Worm (Caenorhabditis elegans) whole organism, L1 larva: ENCODE results near the gene nlp-34.

ENCODE experiments used
- C16A3.4 ChIP-seq: fragments of 150-350 bp; optimal IDR thresholded peaks from 2 replicates; lab custom pipeline; 2014; ENCODE audit warnings: missing biosample characterization, missing genetic modification characterization
- C34B4.2 ChIP-seq: sonication (generic microtip); optimal IDR thresholded peaks from 2 replicates; lab custom pipeline; 2017; ENCODE audit warnings: mild to moderate bottlenecking, missing genetic modification characterization, missing compliant biosample characterization
- Y116A8C.19 ChIP-seq: sonication (generic microtip); optimal IDR thresholded peaks from 2 replicates; lab custom pipeline; 2016; ENCODE audit warnings: missing compliant biosample characterization, missing genetic modification characterization, borderline replicate concordance
- alr-1 ChIP-seq: fragments of 200-800 bp; sonication (Bioruptor generic); optimal IDR thresholded peaks from 2 replicates; lab custom pipeline; 2018; ENCODE audit warnings: borderline replicate concordance, mild to moderate bottlenecking, missing genetic modification characterization, missing compliant biosample characterization
- blmp-1 ChIP-seq: fragments of 150-350 bp; optimal IDR thresholded peaks from 2 replicates; lab custom pipeline; 2014; ENCODE audit warnings: missing biosample characterization, missing genetic modification characterization
- ceh-90 ChIP-seq: sonication (generic microtip); optimal IDR thresholded peaks from 2 replicates; lab custom pipeline; 2016; ENCODE audit warnings: missing genetic modification characterization, missing compliant biosample characterization
- ces-1 ChIP-seq: fragments of 150-350 bp; optimal IDR thresholded peaks from 2 replicates; lab custom pipeline; 2014; ENCODE audit warnings: missing biosample characterization, missing genetic modification reagents, missing genetic modification characterization
- dsc-1 ChIP-seq: sonication (generic microtip); optimal IDR thresholded peaks from 2 replicates; lab custom pipeline; 2016; ENCODE audit warnings: mild to moderate bottlenecking, missing genetic modification characterization, missing compliant biosample characterization
- efl-1 ChIP-seq, 4 experiments: fragments of 150-350 bp; optimal IDR thresholded peaks in 3 of 4; peaks in 1 of 4; 1 replicate in 1 of 4; 2 replicates in 3 of 4; lab custom pipeline; 2014; ENCODE audit warnings: missing biosample characterization in 2 of 4, missing genetic modification characterization in 2 of 4, missing genetic modification reagents in 2 of 4
- egl-27 ChIP-seq, 2 experiments: fragments of 150-350 bp in 1 of 2; sonication (generic microtip); optimal IDR thresholded peaks; 3 replicates each; lab custom pipeline; 2017 to 2018; ENCODE audit warnings: missing biosample characterization in 2 of 2, missing genetic modification characterization in 2 of 2, missing genetic modification reagents in 2 of 2
- elt-3 ChIP-seq, 6 experiments: fragments of 150-350 bp in 1 of 6; sonication (generic microtip); optimal IDR thresholded peaks; 2 replicates each; lab custom pipeline; 2017 to 2018; ENCODE audit warnings: missing biosample characterization in 6 of 6, missing genetic modification characterization in 6 of 6, inconsistent platforms in 1 of 6
- fkh-10 ChIP-seq: sonication (generic microtip); optimal IDR thresholded peaks from 2 replicates; lab custom pipeline; 2017; ENCODE audit warnings: missing biosample characterization, missing genetic modification reagents, missing genetic modification characterization
- grh-1 ChIP-seq: fragments of 200-800 bp; sonication (Bioruptor generic); IDR thresholded peaks from 2 replicates; pipeline ENCODE4 v1.3.6; 2022; ENCODE audit warnings: missing genetic modification reagents, missing genetic modification characterization, missing compliant biosample characterization
- hpl-2 ChIP-seq: fragments of 150-350 bp; optimal IDR thresholded peaks from 2 replicates; lab custom pipeline; 2014; ENCODE audit warnings: missing biosample characterization, missing genetic modification reagents, missing genetic modification characterization
- irx-1 ChIP-seq: sonication (generic microtip); optimal IDR thresholded peaks from 2 replicates; lab custom pipeline; 2016; ENCODE audit warnings: missing genetic modification characterization, missing compliant biosample characterization
- lin-14 ChIP-seq: fragments of 200-800 bp; sonication (Bioruptor generic); optimal IDR thresholded peaks from 2 replicates; lab custom pipeline; 2018; ENCODE audit warnings: mild to moderate bottlenecking, missing genetic modification characterization, moderate library complexity, missing compliant biosample characterization
- lin-35 ChIP-seq, 2 experiments: fragments of 150-350 bp; optimal IDR thresholded peaks; 2 replicates each; lab custom pipeline; 2014; ENCODE audit warnings: missing biosample characterization in 2 of 2, missing genetic modification characterization in 2 of 2, missing genetic modification reagents in 2 of 2
- mab-9 ChIP-seq: fragments of 200-800 bp; sonication (Bioruptor generic); IDR thresholded peaks from 2 replicates; pipeline ENCODE4 v1.3.6; 2022; ENCODE audit warnings: missing genetic modification reagents, missing genetic modification characterization, missing compliant biosample characterization
- mef-2 ChIP-seq: fragments of 150-350 bp; optimal IDR thresholded peaks from 2 replicates; lab custom pipeline; 2014; ENCODE audit warnings: missing biosample characterization, missing genetic modification characterization
- nhr-20 ChIP-seq: sonication (generic microtip); optimal IDR thresholded peaks from 2 replicates; lab custom pipeline; 2016; ENCODE audit warnings: mild to moderate bottlenecking, missing genetic modification characterization, missing compliant biosample characterization
- nhr-47 ChIP-seq: sonication (generic microtip); optimal IDR thresholded peaks from 2 replicates; lab custom pipeline; 2016; ENCODE audit warnings: mild to moderate bottlenecking, missing genetic modification characterization, moderate library complexity, missing compliant biosample characterization
- nhr-71 ChIP-seq: sonication (generic microtip); optimal IDR thresholded peaks from 2 replicates; lab custom pipeline; 2016; ENCODE audit warnings: mild to moderate bottlenecking, missing genetic modification characterization, moderate library complexity, missing compliant biosample characterization
- nhr-85 ChIP-seq: sonication (generic microtip); peaks from one replicate; lab custom pipeline; 2016; ENCODE audit warnings: missing genetic modification characterization, inconsistent platforms, missing compliant biosample characterization
- nhr-90 ChIP-seq: sonication (generic microtip); optimal IDR thresholded peaks from 2 replicates; lab custom pipeline; 2016; ENCODE audit warnings: mild to moderate bottlenecking, missing genetic modification characterization, missing compliant biosample characterization; ENCODE audit not compliant: poor library complexity
- pag-3 ChIP-seq: sonication (generic microtip); optimal IDR thresholded peaks from 2 replicates; lab custom pipeline; 2017; ENCODE audit warnings: missing genetic modification characterization, mild to moderate bottlenecking, missing compliant biosample characterization, antibody characterized with exemption, borderline replicate concordance; ENCODE audit not compliant: insufficient read depth
- rnt-1 ChIP-seq: sonication (generic microtip); optimal IDR thresholded peaks from 2 replicates; lab custom pipeline; 2016; ENCODE audit warnings: mild to moderate bottlenecking, missing genetic modification characterization, moderate library complexity, missing compliant biosample characterization
- snu-23 ChIP-seq: sonication (generic microtip); optimal IDR thresholded peaks from 2 replicates; lab custom pipeline; 2016; ENCODE audit warnings: missing genetic modification characterization, missing compliant biosample characterization
- sptf-1 ChIP-seq: fragments of 150-350 bp; optimal IDR thresholded peaks from 2 replicates; lab custom pipeline; 2014; ENCODE audit warnings: missing biosample characterization, missing genetic modification characterization
- swsn-7 ChIP-seq: sonication (generic microtip); optimal IDR thresholded peaks from 2 replicates; lab custom pipeline; 2016; ENCODE audit warnings: missing genetic modification characterization, missing compliant biosample characterization
- tbx-2 ChIP-seq: sonication (generic microtip); optimal IDR thresholded peaks from 2 replicates; lab custom pipeline; 2016; ENCODE audit warnings: missing genetic modification characterization, missing compliant biosample characterization
- tlp-1 ChIP-seq: fragments of 150-350 bp; optimal IDR thresholded peaks from 2 replicates; lab custom pipeline; 2014; ENCODE audit warnings: missing biosample characterization, missing genetic modification characterization
- unc-130 ChIP-seq: fragments of 150-350 bp; optimal IDR thresholded peaks from 2 replicates; lab custom pipeline; 2017; ENCODE audit warnings: missing biosample characterization, missing genetic modification characterization, inconsistent platforms
- unc-62 ChIP-seq: fragments of 150-350 bp; optimal IDR thresholded peaks from 2 replicates; lab custom pipeline; 2014; ENCODE audit warnings: missing biosample characterization, missing genetic modification reagents, missing genetic modification characterization
- xbp-1 ChIP-seq: sonication (generic microtip); optimal IDR thresholded peaks from 2 replicates; lab custom pipeline; 2016; ENCODE audit warnings: missing genetic modification characterization, missing compliant biosample characterization
- zip-4 ChIP-seq: fragments of 200-800 bp; sonication (Bioruptor generic); optimal IDR thresholded peaks from 2 replicates; lab custom pipeline; 2018; ENCODE audit warnings: mild to moderate bottlenecking, missing genetic modification characterization, moderate library complexity, missing compliant biosample characterization
- ztf-11 ChIP-seq, 2 experiments: sonication (generic microtip); optimal IDR thresholded peaks; 2 replicates each; lab custom pipeline; 2016 to 2017; ENCODE audit warnings: missing genetic modification characterization in 2 of 2, missing biosample characterization in 1 of 2, missing compliant biosample characterization in 1 of 2

Gene nlp-34

ce11 chrV:3995838-3996237 is 16.9 kb upstream of the nlp-34 start, which contains the start of gene srx-62:
Gene srx-62 (minus strand): TSS chrV:3995938.
- TF ChIP-seq dsc-1 = no peak
- TF ChIP-seq elt-3 (tag; optimal IDR thresholded peaks at IDR 0.05; lab: Kevin White, UChicago) = no peak
- TF ChIP-seq irx-1 (tag; lab: Kevin White, UChicago) = no peak
- no peak for TF ChIP-seq grh-1 (GFP tag; lab: Robert Waterston, UW)
- TF ChIP-seq nhr-90 (tag; lab: Kevin White, UChicago) = no peak
- TF ChIP-seq pag-3 = no peak

- TF ChIP-seq C34B4.2 (tag; lab: Kevin White, UChicago) (no peak), efl-1 (optimal IDR thresholded peaks at IDR 0.05; lab: Kevin White, UChicago) (no peak), efl-1 (GFP tag; optimal IDR thresholded peaks at IDR 0.05 in 1 of 2; lab: Kevin White, UChicago) (peak in 1 of 2 experiments; percentile 87)
Measured at ce11 chrV:3994048-3994447, 15.1 kb upstream of the nlp-34 start, which contains the start of gene K09D9.9. Gene K09D9.9 (minus strand): TSS chrV:3994148.

ce11 chrV:3992334-3992733 is 13.4 kb upstream of the nlp-34 start:
- TF ChIP-seq ces-1 (GFP tag; lab: Kevin White, UChicago) (no peak), egl-27 (tag; optimal IDR thresholded peaks at IDR 0.05; lab: Kevin White, UChicago) (no peak), nhr-47 (tag; lab: Kevin White, UChicago) (no peak), elt-3 (tag; optimal IDR thresholded peaks at IDR 0.05; lab: Kevin White, UChicago) (peak in 1 of 6 experiments; percentile 37), Y116A8C.19 (no peak), rnt-1 (no peak), lin-35 (GFP tag; optimal IDR thresholded peaks at IDR 0.05; lab: Kevin White, UChicago) (peak in 1 of 2 experiments; percentile 48), mef-2 (tag; lab: Kevin White, UChicago) (no peak), unc-62 (GFP tag; lab: Kevin White, UChicago) (no peak), efl-1 (optimal IDR thresholded peaks at IDR 0.05; lab: Kevin White, UChicago) (no peak), efl-1 (GFP tag; optimal IDR thresholded peaks at IDR 0.05 in 1 of 2; lab: Kevin White, UChicago) (peak in 1 of 2 experiments; percentile 56), snu-23 (no peak), hpl-2 (GFP tag; lab: Kevin White, UChicago) (no peak), grh-1 (GFP tag; lab: Robert Waterston, UW) (peak; percentile 58), nhr-85 (tag; lab: Kevin White, UChicago) (peak; percentile 86), tbx-2 (tag; lab: Kevin White, UChicago) (peak; percentile 21), nhr-20 (tag; lab: Kevin White, UChicago) (peak; percentile 56), ztf-11 (tag; optimal IDR thresholded peaks at IDR 0.05; lab: Kevin White, UChicago) (no peak), nhr-90 (tag; lab: Kevin White, UChicago) (peak; percentile 2), fkh-10 (no peak), irx-1 (tag; lab: Kevin White, UChicago) (no peak), alr-1 (tag; lab: Kevin White, UChicago) (no peak), mab-9 (GFP tag; lab: Robert Waterston, UW) (no peak), tlp-1 (tag; lab: Kevin White, UChicago) (no peak), C16A3.4 (tag; lab: Kevin White, UChicago) (no peak), xbp-1 (tag; lab: Kevin White, UChicago) (no peak), swsn-7 (no peak), nhr-71 (tag; lab: Kevin White, UChicago) (peak; percentile 47)

ce11 chrV:3989070-3989469 is 10.1 kb upstream of the nlp-34 start, which contains the start of gene nlp-27:
Gene nlp-27 (plus strand): TSS chrV:3989378.
- TF ChIP-seq snu-23 (no peak), elt-3 (tag; optimal IDR thresholded peaks at IDR 0.05; lab: Kevin White, UChicago) (peak in 2 of 6 experiments; percentile 16 to 42), nhr-20 (tag; lab: Kevin White, UChicago) (peak; percentile 27), unc-130 (tag; lab: Kevin White, UChicago) (no peak), irx-1 (tag; lab: Kevin White, UChicago) (no peak), nhr-85 (tag; lab: Kevin White, UChicago) (peak; percentile 83), nhr-71 (tag; lab: Kevin White, UChicago) (peak; percentile 4), ceh-90 (no peak), sptf-1 (tag; lab: Kevin White, UChicago) (no peak), nhr-90 (tag; lab: Kevin White, UChicago) (peak; percentile 9), zip-4 (GFP tag; lab: Kevin White, UChicago) (no peak), efl-1 (optimal IDR thresholded peaks at IDR 0.05; lab: Kevin White, UChicago) (no peak), efl-1 (GFP tag; optimal IDR thresholded peaks at IDR 0.05 in 1 of 2; lab: Kevin White, UChicago) (peak in 1 of 2 experiments; percentile 49), lin-14 (GFP tag; lab: Kevin White, UChicago) (peak; percentile 18), blmp-1 (peak; percentile 36), pag-3 (no peak)
